Fruit fly (Drosophila melanogaster) whole organism, embryonic: ENCODE data around the gene CG31231.
A peak's percentile ranks its signal among the peaks of the same experiment; 100 is the strongest.

Experiments used
- BEAF-32 ChIP-seq: fragments of 200-800 bp; sonication (Bioruptor generic); optimal IDR thresholded peaks from 3 replicates; lab custom pipeline; 2017; ENCODE audit warnings: missing biosample characterization, missing genetic modification characterization, mild to moderate bottlenecking, moderate library complexity, missing genetic modification reagents
- C15 ChIP-seq: fragments of 200-800 bp; sonication (Bioruptor generic); IDR thresholded peaks from 3 replicates; pipeline ENCODE4 v1.3.6; 2022; ENCODE audit warnings: missing biosample characterization, missing genetic modification characterization
- CG10959 ChIP-seq: fragments of 200-800 bp; sonication (Bioruptor generic); IDR thresholded peaks from 2 replicates; pipeline ENCODE4 v1.3.6; 2022; ENCODE audit warnings: missing biosample characterization, missing genetic modification characterization
- CG11085 ChIP-seq: fragments of 200-800 bp; sonication (Bioruptor generic); IDR thresholded peaks from 2 replicates; pipeline ENCODE4 v1.3.6; 2022; ENCODE audit warnings: missing biosample characterization, missing genetic modification characterization
- CG11398 ChIP-seq: fragments of 200-800 bp; sonication (Bioruptor generic); optimal IDR thresholded peaks from 2 replicates; lab custom pipeline; 2016; ENCODE audit warnings: missing biosample characterization, missing genetic modification characterization
- CG11723 ChIP-seq: fragments of 200-800 bp; sonication (Bioruptor generic); optimal IDR thresholded peaks from 2 replicates; lab custom pipeline; 2017; ENCODE audit warnings: missing biosample characterization, mild to moderate bottlenecking, missing genetic modification characterization
- CG12219 ChIP-seq: fragments of 200-800 bp; sonication (Bioruptor generic); optimal IDR thresholded peaks from 3 replicates; lab custom pipeline; 2018; ENCODE audit warnings: missing biosample characterization, mild to moderate bottlenecking, missing genetic modification characterization
- CG14710 ChIP-seq: fragments of 200-800 bp; sonication (Bioruptor generic); optimal IDR thresholded peaks from 3 replicates; lab custom pipeline; 2019; ENCODE audit warnings: missing biosample characterization, mild to moderate bottlenecking, missing genetic modification characterization, moderate library complexity
- CG14965 ChIP-seq: fragments of 200-800 bp; sonication (Bioruptor generic); optimal IDR thresholded peaks from 2 replicates; lab custom pipeline; 2016; ENCODE audit warnings: missing biosample characterization, missing genetic modification characterization, borderline replicate concordance
- CG16779 ChIP-seq: fragments of 200-800 bp; sonication (Bioruptor generic); IDR thresholded peaks from 2 replicates; pipeline ENCODE4 v1.3.6; 2022; ENCODE audit warnings: missing biosample characterization, missing genetic modification characterization
- CG16813 ChIP-seq: fragments of 200-800 bp; sonication (Bioruptor generic); IDR thresholded peaks from 3 replicates; pipeline ENCODE4 v1.3.6; 2022; ENCODE audit warnings: missing biosample characterization, missing genetic modification characterization; ENCODE audit not compliant: partially characterized antibody
- CG17568 ChIP-seq: fragments of 200-800 bp; sonication (Bioruptor generic); optimal IDR thresholded peaks from 2 replicates; lab custom pipeline; 2018; ENCODE audit warnings: missing biosample characterization, mild to moderate bottlenecking, missing genetic modification characterization, moderate library complexity
- CG2129 ChIP-seq: fragments of 200-800 bp; sonication (Bioruptor generic); IDR thresholded peaks from 2 replicates; pipeline ENCODE4 v1.3.6; 2022; ENCODE audit warnings: missing biosample characterization, missing genetic modification characterization; ENCODE audit not compliant: partially characterized antibody
- CG2678 ChIP-seq: fragments of 200-800 bp; sonication (Bioruptor generic); optimal IDR thresholded peaks from 3 replicates; lab custom pipeline; 2019; ENCODE audit warnings: missing biosample characterization, mild to moderate bottlenecking, missing genetic modification characterization, moderate library complexity
- CG3995 ChIP-seq: fragments of 200-800 bp; sonication (Bioruptor generic); optimal IDR thresholded peaks from 3 replicates; lab custom pipeline; 2016; ENCODE audit warnings: missing biosample characterization, missing genetic modification characterization
- CG5953 ChIP-seq: fragments of 200-800 bp; sonication (Bioruptor generic); IDR thresholded peaks from 2 replicates; pipeline ENCODE4 v1.3.6; 2022; ENCODE audit warnings: missing biosample characterization, missing genetic modification characterization
- CG6654 ChIP-seq: fragments of 200-800 bp; sonication (Bioruptor generic); optimal IDR thresholded peaks from 2 replicates; lab custom pipeline; 2017; ENCODE audit warnings: missing biosample characterization, mild to moderate bottlenecking, missing genetic modification characterization
- CG6689 ChIP-seq: fragments of 200-800 bp; sonication (Bioruptor generic); IDR thresholded peaks from 2 replicates; pipeline ENCODE4 v1.3.6; 2022; ENCODE audit warnings: missing biosample characterization, missing genetic modification characterization
- CG8765 ChIP-seq: fragments of 200-800 bp; sonication (Bioruptor generic); IDR thresholded peaks from 2 replicates; pipeline ENCODE4 v1.3.6; 2022; ENCODE audit warnings: missing biosample characterization, missing genetic modification characterization
- CkIIα-i1 ChIP-seq: fragments of 200-800 bp; sonication (Bioruptor generic); IDR thresholded peaks from 2 replicates; pipeline ENCODE4 v1.3.6; 2022; ENCODE audit warnings: missing biosample characterization, missing genetic modification characterization
- CrebB ChIP-seq: fragments of 200-800 bp; sonication (Bioruptor generic); optimal IDR thresholded peaks from 3 replicates; lab custom pipeline; 2018; ENCODE audit warnings: missing biosample characterization, mild to moderate bottlenecking, missing genetic modification characterization
- D19A ChIP-seq: fragments of 200-800 bp; optimal IDR thresholded peaks from 3 replicates; lab custom pipeline; 2019; ENCODE audit warnings: missing biosample characterization, mild to moderate bottlenecking, missing genetic modification characterization, moderate library complexity
- Dek ChIP-seq: fragments of 200-800 bp; sonication (Bioruptor generic); optimal IDR thresholded peaks from 3 replicates; lab custom pipeline; 2019; ENCODE audit warnings: missing biosample characterization, mild to moderate bottlenecking, missing genetic modification characterization, moderate library complexity
- Drgx ChIP-seq: fragments of 200-800 bp; sonication (Bioruptor generic); IDR thresholded peaks from 2 replicates; pipeline ENCODE4 v1.3.6; 2022; ENCODE audit warnings: missing biosample characterization, missing genetic modification characterization
- E2f1 ChIP-seq: fragments of 200-800 bp; sonication (Bioruptor generic); IDR thresholded peaks from 2 replicates; pipeline ENCODE4 v1.3.6; 2022; ENCODE audit warnings: missing biosample characterization, missing genetic modification characterization
- Hmx ChIP-seq: fragments of 200-800 bp; sonication (Bioruptor generic); optimal IDR thresholded peaks from 2 replicates; lab custom pipeline; 2016; ENCODE audit warnings: missing biosample characterization, missing genetic modification characterization
- Kr ChIP-seq: fragments of 200-800 bp; sonication (Bioruptor generic); optimal IDR thresholded peaks from 2 replicates; lab custom pipeline; 2017; ENCODE audit warnings: missing biosample characterization, mild to moderate bottlenecking, missing genetic modification characterization
- Lpt ChIP-seq: fragments of >200 bp; optimal IDR thresholded peaks from 2 replicates; lab custom pipeline; 2018; ENCODE audit warnings: missing biosample characterization, missing genetic modification characterization
- Max ChIP-seq: fragments of 200-800 bp; sonication (Bioruptor generic); optimal IDR thresholded peaks from 2 replicates; lab custom pipeline; 2016; ENCODE audit warnings: missing biosample characterization, mild to moderate bottlenecking, missing genetic modification characterization
- Side ChIP-seq: fragments of 200-800 bp; sonication (Bioruptor generic); optimal IDR thresholded peaks from 2 replicates; lab custom pipeline; 2016; ENCODE audit warnings: missing biosample characterization, missing genetic modification characterization
- Trl ChIP-seq, 3 experiments: fragments of >200 bp in 2 of 3; fragments of 200-800 bp in 1 of 3; sonication (Bioruptor generic) in 1 of 3; optimal IDR thresholded peaks; 2 replicates in 1 of 3; 3 replicates in 2 of 3; lab custom pipeline; 2016 to 2017; ENCODE audit warnings: missing biosample characterization in 1 of 3, missing genetic modification characterization in 1 of 3
- bab2 ChIP-seq: fragments of 200-800 bp; sonication (Bioruptor generic); optimal IDR thresholded peaks from 2 replicates; lab custom pipeline; 2016; ENCODE audit warnings: missing biosample characterization, missing genetic modification characterization
- cato ChIP-seq: fragments of 200-800 bp; sonication (Bioruptor generic); optimal IDR thresholded peaks from 2 replicates; lab custom pipeline; 2016; ENCODE audit warnings: missing biosample characterization, missing genetic modification characterization, borderline replicate concordance
- dan ChIP-seq: fragments of 200-800 bp; sonication (Bioruptor generic); IDR thresholded peaks from 2 replicates; pipeline ENCODE4 v1.3.6; 2022; ENCODE audit warnings: missing biosample characterization, missing genetic modification characterization
- en ChIP-seq: fragments of 200-800 bp; sonication (Bioruptor generic); optimal IDR thresholded peaks from 2 replicates; lab custom pipeline; 2016; ENCODE audit warnings: missing biosample characterization, missing genetic modification characterization
- gcm ChIP-seq: fragments of 200-800 bp; sonication (Bioruptor generic); optimal IDR thresholded peaks from 2 replicates; lab custom pipeline; 2019; ENCODE audit warnings: missing biosample characterization, mild to moderate bottlenecking, missing genetic modification characterization, moderate library complexity
- gem ChIP-seq: fragments of 200-800 bp; sonication (Bioruptor generic); optimal IDR thresholded peaks from 2 replicates; lab custom pipeline; 2019; ENCODE audit warnings: missing biosample characterization, mild to moderate bottlenecking, missing genetic modification characterization, moderate library complexity
- grn ChIP-seq: fragments of 200-800 bp; sonication (Bioruptor generic); optimal IDR thresholded peaks from 3 replicates; lab custom pipeline; 2017; ENCODE audit warnings: missing biosample characterization, missing genetic modification characterization
- gt ChIP-seq: fragments of 200-800 bp; sonication (Bioruptor generic); IDR thresholded peaks from 2 replicates; pipeline ENCODE4 v1.3.6; 2022; ENCODE audit warnings: missing biosample characterization, missing genetic modification characterization
- her ChIP-seq: fragments of 200-800 bp; sonication (Bioruptor generic); optimal IDR thresholded peaks from 2 replicates; lab custom pipeline; 2016; ENCODE audit warnings: missing biosample characterization, missing genetic modification characterization
- klu ChIP-seq: fragments of 200-800 bp; sonication (Bioruptor generic); IDR thresholded peaks from 2 replicates; pipeline ENCODE4 v1.3.6; 2022; ENCODE audit warnings: missing biosample characterization, missing genetic modification characterization
- kni ChIP-seq: fragments of 200-800 bp; sonication (Bioruptor generic); optimal IDR thresholded peaks from 3 replicates; lab custom pipeline; 2017; ENCODE audit warnings: mild to moderate bottlenecking, missing biosample characterization, missing genetic modification reagents, missing genetic modification characterization
- luna ChIP-seq: fragments of 200-800 bp; sonication (Bioruptor generic); optimal IDR thresholded peaks from 2 replicates; lab custom pipeline; 2016; ENCODE audit warnings: missing biosample characterization, missing genetic modification characterization
- pfk ChIP-seq: fragments of 200-800 bp; sonication (Bioruptor generic); optimal IDR thresholded peaks from 2 replicates; lab custom pipeline; 2018; ENCODE audit warnings: missing biosample characterization, mild to moderate bottlenecking, missing genetic modification characterization, moderate library complexity
- sens ChIP-seq: fragments of 200-800 bp; sonication (Bioruptor generic); peaks from one replicate; lab custom pipeline; 2016; ENCODE audit warnings: missing biosample characterization, missing genetic modification characterization
- shn ChIP-seq: fragments of 200-800 bp; sonication (Bioruptor generic); optimal IDR thresholded peaks from 3 replicates; lab custom pipeline; 2016; ENCODE audit warnings: missing biosample characterization, missing genetic modification characterization
- stwl ChIP-seq: fragments of 200-800 bp; sonication (Bioruptor generic); optimal IDR thresholded peaks from 3 replicates; lab custom pipeline; 2018; ENCODE audit warnings: missing biosample characterization, mild to moderate bottlenecking, missing genetic modification characterization, moderate library complexity
- tap ChIP-seq: fragments of 200-800 bp; optimal IDR thresholded peaks from 3 replicates; lab custom pipeline; 2019; ENCODE audit warnings: missing biosample characterization, mild to moderate bottlenecking, missing genetic modification characterization, moderate library complexity
- zfh2 ChIP-seq: fragments of 200-800 bp; sonication (Bioruptor generic); optimal IDR thresholded peaks from 2 replicates; lab custom pipeline; 2016; ENCODE audit warnings: missing biosample characterization, missing genetic modification characterization

The CG31231 gene

DNA sequence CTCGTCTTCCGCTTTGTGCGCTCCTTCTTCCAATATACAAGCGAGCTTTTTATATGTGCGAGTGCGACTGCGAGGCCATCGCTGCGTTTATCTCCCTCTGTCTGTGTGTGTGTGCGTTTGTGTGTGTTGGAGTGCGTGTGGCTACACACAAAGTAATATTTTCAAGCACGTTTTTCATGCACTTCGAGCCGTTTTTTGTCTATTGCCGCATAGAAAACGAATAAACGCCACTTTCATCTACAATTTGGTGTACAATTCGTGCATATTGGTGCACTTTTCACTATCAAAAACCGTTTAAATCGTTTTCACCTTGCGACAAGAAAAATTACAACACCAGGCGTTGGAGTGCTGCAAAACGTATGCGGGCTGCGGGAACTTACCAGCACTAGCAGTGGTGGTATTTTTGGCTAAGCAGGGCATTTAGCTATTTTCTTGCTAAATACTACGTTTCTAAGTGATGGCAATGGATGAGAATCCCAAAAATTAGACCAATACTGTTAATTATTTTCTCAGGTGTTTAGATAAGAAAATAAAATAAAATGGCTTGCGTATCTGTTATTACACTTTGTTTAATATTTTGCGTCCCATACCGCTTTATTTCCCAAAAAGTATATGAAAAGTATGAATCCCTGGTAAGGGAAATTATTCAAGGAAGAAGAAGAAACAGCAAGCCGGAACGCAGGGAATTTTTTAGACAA is 6.1 kb upstream of the CG31231 start, which contains the start of the genes CG31224 and CstF64 (continued):
- TF ChIP-seq gcm (GFP tag; lab: Kevin White, UChicago) (peak; percentile 82), grn (GFP tag; lab: Kevin White, UChicago) (no peak), CG5953 (GFP tag; lab: Robert Waterston, UW) (peak; percentile 55; the same call in 1 of the 2 replicates), her (GFP tag; lab: Kevin White, UChicago) (peak; percentile 71), CG3995 (peak; percentile 58), pfk (GFP tag; lab: Kevin White, UChicago) (no peak), Hmx (GFP tag; lab: Kevin White, UChicago) (peak; percentile 64), kni (GFP tag; lab: Kevin White, UChicago) (peak; percentile 54), gem (peak; percentile 88), CG14965 (peak; percentile 52), CG16779 (GFP tag; lab: Robert Waterston, UW) (no peak), Side (peak; percentile 83), Max (peak; percentile 80), gt (peak; percentile 41; the same call in 1 of the 2 replicates), CG6689 (GFP tag; lab: Robert Waterston, UW) (peak; percentile 84), luna (GFP tag; lab: Kevin White, UChicago) (peak; percentile 88), CG11398 (GFP tag; lab: Kevin White, UChicago) (peak; percentile 57), Trl (optimal IDR thresholded peaks at IDR 0.05; lab: Kevin White, UChicago) (peak in 1 of 2 experiments; percentile 55), Trl (GFP tag; optimal IDR thresholded peaks at IDR 0.05; lab: Kevin White, UChicago) (peak; percentile 88), CG14710 (peak; percentile 89), CG6654 (GFP tag; lab: Kevin White, UChicago) (peak; percentile 42), Lpt (GFP tag; lab: Kevin White, UChicago) (no peak), CG12219 (GFP tag; lab: Kevin White, UChicago) (peak; percentile 42), CG2678 (no peak), tap (tag; lab: Kevin White, UChicago) (no peak), Kr (GFP tag; lab: Kevin White, UChicago) (no peak), D19A (tag; lab: Kevin White, UChicago) (no peak), CG8765 (peak; percentile 79), BEAF-32 (GFP tag; lab: Kevin White, UChicago) (peak; percentile 54), cato (GFP tag; lab: Kevin White, UChicago) (peak; percentile 78), C15 (peak; percentile 43; the same call in 1 of the 3 replicates), CkIIα-i1 (no peak), klu (peak; percentile 72), CG16813 (GFP tag; lab: Robert Waterston, UW) (peak; percentile 34; the same call in 1 of the 3 replicates), CG2129 (GFP tag; lab: Robert Waterston, UW) (no peak), CrebB (tag; lab: Kevin White, UChicago) (peak; percentile 38), zfh2 (GFP tag; lab: Kevin White, UChicago) (peak; percentile 90), dan (no peak), stwl (tag; lab: Kevin White, UChicago) (peak; percentile 68), CG11723 (GFP tag; lab: Kevin White, UChicago) (peak; percentile 82), E2f1 (GFP tag; lab: Robert Waterston, UW) (peak; percentile 76), CG11085 (peak; percentile 80), shn (GFP tag; lab: Kevin White, UChicago) (peak; percentile 89), Dek (tag; lab: Kevin White, UChicago) (no peak), bab2 (GFP tag; lab: Kevin White, UChicago) (peak; percentile 87), Drgx (GFP tag; lab: Robert Waterston, UW) (peak; percentile 63), CG17568 (GFP tag; lab: Kevin White, UChicago) (no peak), CG10959 (GFP tag; lab: Robert Waterston, UW) (no peak), en (peak; percentile 47), sens (peak; percentile 98)
